Fruit fly (Drosophila melanogaster) whole organism, wandering third instar larva: ENCODE data around the gene CG43739.

Source experiments
- Abd-B ChIP-seq: fragments of >200 bp; optimal IDR thresholded peaks from 2 replicates; lab custom pipeline; 2017; ENCODE audit warnings: missing biosample characterization, missing genetic modification characterization
- CG9705 ChIP-seq: fragments of 200-800 bp; sonication (Bioruptor generic); optimal IDR thresholded peaks from 2 replicates; lab custom pipeline; 2018; ENCODE audit warnings: missing biosample characterization, mild to moderate bottlenecking, missing genetic modification characterization
- CrebA ChIP-seq: fragments of 200-800 bp; sonication (Bioruptor generic); optimal IDR thresholded peaks from 2 replicates; lab custom pipeline; 2016; ENCODE audit warnings: missing biosample characterization, mild to moderate bottlenecking, missing genetic modification characterization, borderline replicate concordance
- Dfd ChIP-seq: fragments of >200 bp; optimal IDR thresholded peaks from 2 replicates; lab custom pipeline; 2017; ENCODE audit warnings: missing biosample characterization, missing genetic modification characterization
- Dif ChIP-seq: fragments of 200-275, 200-300 bp; sonication (Bioruptor generic); optimal IDR thresholded peaks from 2 replicates; lab custom pipeline; 2018; ENCODE audit warnings: missing biosample characterization, missing genetic modification characterization; ENCODE audit not compliant: partially characterized antibody
- GATAd ChIP-seq: sonication (Bioruptor generic); optimal IDR thresholded peaks from 2 replicates; lab custom pipeline; 2016; ENCODE audit warnings: missing biosample characterization, missing genetic modification characterization
- HLH106 ChIP-seq: fragments of 200-800 bp; optimal IDR thresholded peaks from 3 replicates; lab custom pipeline; 2019; ENCODE audit warnings: missing biosample characterization, mild to moderate bottlenecking, missing genetic modification characterization, moderate library complexity
- Hnf4 ChIP-seq: fragments of 200-800 bp; sonication (Bioruptor generic); optimal IDR thresholded peaks from 2 replicates; lab custom pipeline; 2016; ENCODE audit warnings: missing biosample characterization, mild to moderate bottlenecking, missing genetic modification characterization
- Hr83 ChIP-seq: fragments of 200-300 bp; sonication (Bioruptor generic); optimal IDR thresholded peaks from 2 replicates; lab custom pipeline; 2016; ENCODE audit warnings: missing biosample characterization, mild to moderate bottlenecking, missing genetic modification characterization, moderate library complexity; ENCODE audit not compliant: poor library complexity, severe bottlenecking
- Jra ChIP-seq: sonication (Bioruptor generic); optimal IDR thresholded peaks from 2 replicates; lab custom pipeline; 2016; ENCODE audit warnings: missing biosample characterization, missing genetic modification characterization
- Mio ChIP-seq: sonication (Bioruptor generic); optimal IDR thresholded peaks from 2 replicates; lab custom pipeline; 2016; ENCODE audit warnings: missing biosample characterization, missing genetic modification characterization
- Myc ChIP-seq: fragments of >200 bp; optimal IDR thresholded peaks from 2 replicates; lab custom pipeline; 2017
- N ChIP-seq: fragments of >200 bp; optimal IDR thresholded peaks from 2 replicates; lab custom pipeline; 2018; ENCODE audit warnings: missing biosample characterization, missing external identifiers, missing genetic modification characterization
- OdsH ChIP-seq: fragments of 200-800 bp; sonication (Bioruptor generic); optimal IDR thresholded peaks from 2 replicates; lab custom pipeline; 2016; ENCODE audit warnings: missing biosample characterization, mild to moderate bottlenecking, missing genetic modification characterization
- Rel ChIP-seq, 2 experiments: fragments of 200-800 bp; sonication (Bioruptor generic) in 1 of 2; optimal IDR thresholded peaks; 2 replicates in 1 of 2; 3 replicates in 1 of 2; lab custom pipeline; 2016 to 2019; ENCODE audit warnings: mild to moderate bottlenecking in 2 of 2, missing biosample characterization in 2 of 2, missing genetic modification characterization in 2 of 2, moderate library complexity in 1 of 2
- Sp1 ChIP-seq: fragments of 200-800 bp; sonication (Bioruptor generic); optimal IDR thresholded peaks from 3 replicates; lab custom pipeline; 2019; ENCODE audit warnings: missing biosample characterization, mild to moderate bottlenecking, missing genetic modification characterization, moderate library complexity
- Vsx2 ChIP-seq: fragments of 200-300, 225-300 bp; sonication (Bioruptor generic); optimal IDR thresholded peaks from 2 replicates; lab custom pipeline; 2018; ENCODE audit warnings: missing biosample characterization, missing genetic modification characterization; ENCODE audit not compliant: partially characterized antibody
- br ChIP-seq: fragments of 200-800 bp; sonication (Bioruptor generic); optimal IDR thresholded peaks from 2 replicates; lab custom pipeline; 2016; ENCODE audit warnings: missing biosample characterization, missing genetic modification characterization
- brk ChIP-seq: fragments of 200-800 bp; sonication (Bioruptor generic); optimal IDR thresholded peaks from 2 replicates; lab custom pipeline; 2016; ENCODE audit warnings: missing biosample characterization, mild to moderate bottlenecking, missing genetic modification characterization
- dmrt93B ChIP-seq: fragments of 200-800 bp; sonication (Bioruptor generic); optimal IDR thresholded peaks from 2 replicates; lab custom pipeline; 2018; ENCODE audit warnings: missing biosample characterization, mild to moderate bottlenecking, missing genetic modification characterization
- dsf ChIP-seq: sonication (Bioruptor generic); optimal IDR thresholded peaks from 2 replicates; lab custom pipeline; 2016; ENCODE audit warnings: missing biosample characterization, missing genetic modification characterization, borderline replicate concordance
- ey ChIP-seq: fragments of 200-800 bp; sonication (Bioruptor generic); optimal IDR thresholded peaks from 2 replicates; lab custom pipeline; 2016; ENCODE audit warnings: missing biosample characterization, missing genetic modification characterization
- foxo ChIP-seq, 2 experiments: fragments of 200-800 bp; sonication (Bioruptor generic); optimal IDR thresholded peaks; 2 replicates in 1 of 2; 3 replicates in 1 of 2; lab custom pipeline; 2016 to 2017; ENCODE audit warnings: missing biosample characterization in 2 of 2, missing genetic modification characterization in 2 of 2
- fru ChIP-seq: fragments of 200-800 bp; sonication (Bioruptor generic); optimal IDR thresholded peaks from 3 replicates; lab custom pipeline; 2016; ENCODE audit warnings: missing biosample characterization, mild to moderate bottlenecking, missing genetic modification characterization
- h ChIP-seq: fragments of 200-800 bp; sonication (Bioruptor generic); optimal IDR thresholded peaks from 3 replicates; lab custom pipeline; 2016; ENCODE audit warnings: missing biosample characterization, mild to moderate bottlenecking, missing genetic modification characterization
- jim ChIP-seq: fragments of 175-275, 200-325 bp; sonication (Bioruptor generic); optimal IDR thresholded peaks from 2 replicates; lab custom pipeline; 2016; ENCODE audit warnings: missing biosample characterization, mild to moderate bottlenecking, missing genetic modification characterization
- psq ChIP-seq: fragments of 200-800 bp; sonication (Bioruptor generic); optimal IDR thresholded peaks from 3 replicates; lab custom pipeline; 2017; ENCODE audit warnings: missing biosample characterization, mild to moderate bottlenecking, missing genetic modification characterization, moderate library complexity
- rgr ChIP-seq: fragments of 200-800 bp; sonication (Bioruptor generic); optimal IDR thresholded peaks from 3 replicates; lab custom pipeline; 2016; ENCODE audit warnings: missing biosample characterization, mild to moderate bottlenecking, missing genetic modification characterization
- sage ChIP-seq: fragments of 200-800 bp; sonication (Bioruptor generic); optimal IDR thresholded peaks from 2 replicates; lab custom pipeline; 2016; ENCODE audit warnings: missing biosample characterization, mild to moderate bottlenecking, missing genetic modification characterization
- sv ChIP-seq: fragments of 200-800 bp; sonication (Bioruptor generic); optimal IDR thresholded peaks from 3 replicates; lab custom pipeline; 2016; ENCODE audit warnings: missing biosample characterization, missing genetic modification characterization
- usp ChIP-seq: fragments of >200 bp; optimal IDR thresholded peaks from 2 replicates; lab custom pipeline; 2017; ENCODE audit warnings: missing biosample characterization, missing genetic modification characterization
- woc ChIP-seq: sonication (Bioruptor generic); optimal IDR thresholded peaks from 2 replicates; lab custom pipeline; 2016; ENCODE audit warnings: missing biosample characterization, mild to moderate bottlenecking, missing genetic modification characterization

The CG43739 gene

DNA sequence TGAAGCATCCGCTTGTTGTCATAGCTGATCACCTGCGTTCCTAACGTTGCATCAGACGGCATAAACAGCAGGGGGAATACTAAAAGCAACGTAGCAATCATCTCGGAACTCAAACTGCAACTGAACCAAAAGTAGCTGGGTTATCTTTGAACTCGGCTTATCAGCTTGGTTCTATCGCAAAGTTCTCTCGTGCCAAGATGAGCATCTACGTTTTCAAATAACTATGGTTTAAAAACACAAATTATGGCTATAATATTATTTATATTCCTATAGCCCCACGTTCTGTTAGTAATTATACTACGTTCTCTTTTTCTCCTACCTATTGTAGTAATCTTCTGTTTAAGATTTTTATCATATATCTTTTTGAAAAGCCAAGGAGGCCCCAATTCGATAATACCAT, 60.9 kb downstream of the CG43739 start, which contains the start of gene CG14400:
Gene CG14400 (minus strand): TSS at position 101 of the 400 bp plus-strand sequence.
- TF ChIP-seq CG9705 (GFP tag; lab: Kevin White, UChicago) (no peak), Hr83 (GFP tag; lab: Kevin White, UChicago) (no peak), Jra (GFP tag; lab: Kevin White, UChicago) (no peak), GATAd (GFP tag; lab: Kevin White, UChicago) (no peak), CrebA (GFP tag; lab: Kevin White, UChicago) (no peak), Dif (GFP tag; lab: Kevin White, UChicago) (no peak), HLH106 (tag; lab: Kevin White, UChicago) (no peak), Mio (GFP tag; lab: Kevin White, UChicago) (no peak)

DNA sequence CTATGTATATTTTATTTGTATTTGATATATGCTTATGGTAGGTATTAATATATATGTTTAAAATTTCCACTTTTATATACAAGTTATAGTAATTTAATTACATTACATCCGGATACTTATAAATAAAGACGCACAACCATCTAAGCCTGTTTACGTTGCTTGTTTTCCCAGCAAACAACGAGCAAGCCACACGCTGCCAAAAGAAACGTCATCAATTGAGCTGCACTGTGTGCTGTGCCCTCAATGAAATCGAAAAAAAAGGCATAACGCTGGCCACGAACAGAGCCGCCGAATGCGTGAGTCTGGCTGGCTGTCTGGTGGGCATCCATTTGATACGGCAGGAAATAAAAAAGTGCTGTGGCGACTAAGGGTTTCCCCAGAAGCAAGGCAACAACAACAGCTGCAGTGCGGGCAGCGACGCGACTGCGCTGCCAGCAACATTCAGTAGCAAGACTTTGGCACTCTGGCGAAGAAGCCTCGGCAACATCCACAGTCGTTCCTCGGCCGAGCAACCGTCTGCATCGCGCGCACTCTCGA, 66.6 kb downstream of the CG43739 start, which contains the start of gene twit:
Gene twit (plus strand): TSS at position 487 of the 537 bp plus-strand sequence.
- TF ChIP-seq dsf (no peak), HLH106 (tag; lab: Kevin White, UChicago) (no peak), ey (no peak), Sp1 (GFP tag; lab: Kevin White, UChicago) (no peak), br (GFP tag; lab: Kevin White, UChicago) (no peak), dmrt93B (GFP tag; lab: Kevin White, UChicago) (no peak), woc (no peak), sage (GFP tag; lab: Kevin White, UChicago) (no peak), CG9705 (GFP tag; lab: Kevin White, UChicago) (no peak), OdsH (GFP tag; lab: Kevin White, UChicago) (no peak), Mio (GFP tag; lab: Kevin White, UChicago) (no peak), Abd-B (GFP tag; lab: Kevin White, UChicago) (no peak)

DNA sequence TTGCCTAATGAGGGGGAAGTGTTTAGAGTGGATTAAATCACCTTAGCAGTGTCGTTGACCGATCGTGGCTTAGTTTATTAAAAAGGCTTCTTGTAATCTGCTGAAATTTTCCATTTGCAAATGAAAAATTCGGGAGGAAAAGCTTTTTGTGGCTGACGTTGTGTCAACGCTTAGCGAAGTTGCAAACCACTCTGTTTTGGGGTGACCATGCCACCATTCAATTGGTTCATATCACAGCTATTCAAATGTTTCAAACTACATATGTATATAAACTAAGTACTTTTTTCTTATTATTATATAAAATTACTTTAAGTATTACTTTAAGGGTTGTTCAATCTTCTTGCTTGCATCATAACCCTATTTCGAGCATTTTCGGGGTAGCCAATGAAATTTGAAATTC, 67.1 kb downstream of the CG43739 start:
- TF ChIP-seq psq (GFP tag; lab: Kevin White, UChicago) (no peak), Hr83 (GFP tag; lab: Kevin White, UChicago) (no peak), fru (GFP tag; lab: Kevin White, UChicago) (no peak), Sp1 (GFP tag; lab: Kevin White, UChicago) (no peak), dsf (no peak), h (GFP tag; lab: Kevin White, UChicago) (no peak), br (GFP tag; lab: Kevin White, UChicago) (no peak), Rel (GFP tag; optimal IDR thresholded peaks at IDR 0.05; lab: Kevin White, UChicago) (no peak), Rel (tag; optimal IDR thresholded peaks at IDR 0.05; lab: Kevin White, UChicago) (no peak), Myc (lab: Kevin White, UChicago) (no peak), jim (GFP tag; lab: Kevin White, UChicago) (no peak)
- TF ChIP-seq, all 38 proteins: peak for 0

DNA sequence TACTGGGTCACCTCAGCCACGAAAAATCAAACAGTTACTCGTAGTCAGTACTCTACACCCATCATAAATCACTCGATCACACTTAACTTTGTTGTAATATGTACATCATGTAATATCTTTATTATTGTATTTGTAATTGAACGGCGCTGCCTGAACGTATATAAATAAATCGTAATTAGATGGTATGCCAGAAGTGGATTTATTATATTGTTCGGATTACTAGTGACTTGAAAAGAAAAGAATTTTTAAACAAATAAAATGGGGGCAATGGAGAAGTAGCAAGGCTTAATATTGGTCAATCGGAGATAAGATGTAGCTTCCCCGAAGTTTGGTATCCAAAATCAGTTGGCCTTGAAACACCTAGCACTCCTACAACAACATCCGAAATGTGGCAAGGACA, 69.7 kb downstream of the CG43739 start, which contains the start of gene CG14402:
Gene CG14402 (plus strand): TSS at position 301 of the 400 bp plus-strand sequence.
- TF ChIP-seq Mio (GFP tag; lab: Kevin White, UChicago): no peak
- TF ChIP-seq Vsx2 (GFP tag; lab: Kevin White, UChicago): no peak
- no peak for TF ChIP-seq h (GFP tag; lab: Kevin White, UChicago)
- no peak for TF ChIP-seq Hr83 (GFP tag; lab: Kevin White, UChicago)
- TF ChIP-seq jim (GFP tag; lab: Kevin White, UChicago): no peak
- no peak for TF ChIP-seq sv (GFP tag; lab: Kevin White, UChicago)
- TF ChIP-seq brk (GFP tag; lab: Kevin White, UChicago): no peak
- no peak for TF ChIP-seq psq (GFP tag; lab: Kevin White, UChicago)
- TF ChIP-seq woc: no peak
- no peak for TF ChIP-seq OdsH (GFP tag; lab: Kevin White, UChicago)
- TF ChIP-seq foxo (GFP tag; optimal IDR thresholded peaks at IDR 0.05; lab: Kevin White, UChicago): no peak
- TF ChIP-seq Abd-B (GFP tag; lab: Kevin White, UChicago): no peak
- TF ChIP-seq HLH106 (tag; lab: Kevin White, UChicago): no peak
- no peak for TF ChIP-seq Dfd
- no peak for TF ChIP-seq Sp1 (GFP tag; lab: Kevin White, UChicago)
- no peak for TF ChIP-seq Myc (lab: Kevin White, UChicago)
- no peak for TF ChIP-seq dsf

DNA sequence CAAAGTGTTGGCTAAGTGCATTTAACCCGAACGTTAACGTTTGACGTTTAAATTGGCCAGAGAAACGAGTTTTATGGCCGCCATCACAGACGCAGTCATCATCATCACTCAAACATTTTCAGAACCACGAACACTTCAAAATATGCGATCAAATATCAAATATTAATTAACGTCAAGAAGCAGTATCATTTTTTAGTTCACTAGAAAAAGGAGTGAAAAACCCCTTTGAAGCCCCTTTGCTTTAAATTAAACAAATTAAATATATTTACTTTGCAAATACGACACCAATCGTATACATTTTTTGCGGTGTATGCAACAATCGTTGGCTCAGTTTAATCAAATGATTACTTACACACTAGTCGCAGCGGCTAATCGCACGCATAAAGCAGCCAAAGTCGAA, 74.3 kb downstream of the CG43739 start:
- TF ChIP-seq fru (GFP tag; lab: Kevin White, UChicago) (no peak), N (no peak), Hnf4 (GFP tag; lab: Kevin White, UChicago) (no peak), usp (GFP tag; lab: Kevin White, UChicago) (no peak), rgr (GFP tag; lab: Kevin White, UChicago) (no peak), h (GFP tag; lab: Kevin White, UChicago) (no peak)
